Fruit fly (Drosophila melanogaster): ENCODE data around the gene CG15628.
A peak's percentile ranks its signal among the peaks of the same experiment; 100 is the strongest.

The CG15628 gene

dm6 chr2L:4793780-4794523, 27.6 kb upstream of the CG15628 start, which contains the start of gene fipi (continued):
- TF ChIP-seq CG13287 (GFP tag; IDR thresholded peaks at IDR 0.05; ENCODE audit: partially characterized antibody) (no peak), CG17568 (GFP tag; optimal IDR thresholded peaks at IDR 0.05) (peak; percentile 52), CG4617 (GFP tag; optimal IDR thresholded peaks at IDR 0.05; ENCODE audit: borderline replicate concordance) (no peak), CG4328 (GFP tag; optimal IDR thresholded peaks at IDR 0.05) (no peak), CG11247 (GFP tag; IDR thresholded peaks at IDR 0.05) (no peak), CG32767 (GFP tag; IDR thresholded peaks at IDR 0.05) (no peak), unpg (GFP tag; optimal IDR thresholded peaks at IDR 0.05) (peak; percentile 37), CG17328 (GFP tag; IDR thresholded peaks at IDR 0.05) (peak; percentile 33; the same call in 1 of the 2 replicates)

dm6 chr2L:4794524-4794804, 27.1 kb upstream of the CG15628 start, which contains the start of gene CG3294:
Gene CG3294, plus strand, starts transcription at chr2L:4794549.
- TF ChIP-seq z (GFP tag; IDR thresholded peaks at IDR 0.05) (no peak), trh (GFP tag; optimal IDR thresholded peaks at IDR 0.05) (no peak), CG15514 (GFP tag; optimal IDR thresholded peaks at IDR 0.05) (peak; percentile 24), CrebB (tag; optimal IDR thresholded peaks at IDR 0.05) (no peak), sob (GFP tag; IDR thresholded peaks at IDR 0.05) (no peak), gfzf (GFP tag; optimal IDR thresholded peaks at IDR 0.05) (peak; percentile 68), CG30020 (tag; optimal IDR thresholded peaks at IDR 0.05) (peak; percentile 41), CG8478 (optimal IDR thresholded peaks at IDR 0.05) (no peak), BEAF-32 (GFP tag; optimal IDR thresholded peaks at IDR 0.05) (peak; percentile 26), CG6765 (GFP tag; optimal IDR thresholded peaks at IDR 0.05) (no peak), gcm2 (GFP tag; optimal IDR thresholded peaks at IDR 0.05) (no peak), repo (GFP tag; optimal IDR thresholded peaks at IDR 0.05) (no peak), schlank (tag; optimal IDR thresholded peaks at IDR 0.05) (no peak), btn (GFP tag; optimal IDR thresholded peaks at IDR 0.05) (no peak), stwl (tag; optimal IDR thresholded peaks at IDR 0.05) (peak; percentile 77), hth (optimal IDR thresholded peaks at IDR 0.05) (no peak), CG31365 (tag; optimal IDR thresholded peaks at IDR 0.05) (no peak), Abd-B (GFP tag; optimal IDR thresholded peaks at IDR 0.05) (no peak), CG4820 (GFP tag; optimal IDR thresholded peaks at IDR 0.05) (no peak), ind (GFP tag; optimal IDR thresholded peaks at IDR 0.05) (no peak), CG10366 (GFP tag; IDR thresholded peaks at IDR 0.05) (peak; percentile 73), CG10274 (GFP tag; optimal IDR thresholded peaks at IDR 0.05) (no peak), Nf-YC (tag; optimal IDR thresholded peaks at IDR 0.05) (peak; percentile 18), ttk (GFP tag; IDR thresholded peaks at IDR 0.05) (no peak), Scr (GFP tag; IDR thresholded peaks at IDR 0.05; ENCODE audit: partially characterized antibody) (peak; percentile 15; the same call in 1 of the 2 replicates), CG6254 (GFP tag; optimal IDR thresholded peaks at IDR 0.05) (no peak), ssp (GFP tag; IDR thresholded peaks at IDR 0.05) (no peak), bowl (GFP tag; IDR thresholded peaks at IDR 0.05) (no peak), CG8924 (tag; optimal IDR thresholded peaks at IDR 0.05) (no peak), aop (GFP tag; IDR thresholded peaks at IDR 0.05) (no peak), Gsc (GFP tag; IDR thresholded peaks at IDR 0.05) (no peak), CoRest (tag; optimal IDR thresholded peaks at IDR 0.05) (no peak), CG11504 (tag; optimal IDR thresholded peaks at IDR 0.05) (no peak), dimm (GFP tag; IDR thresholded peaks at IDR 0.05) (no peak), zen2 (GFP tag; IDR thresholded peaks at IDR 0.05; ENCODE audit: partially characterized antibody) (no peak), CG13424 (tag; optimal IDR thresholded peaks at IDR 0.05) (no peak), CG7357 (GFP tag; IDR thresholded peaks at IDR 0.05) (no peak), CG5180 (GFP tag; optimal IDR thresholded peaks at IDR 0.05) (no peak), CHES-1-like (GFP tag; optimal IDR thresholded peaks at IDR 0.05) (no peak), CG7928 (GFP tag; optimal IDR thresholded peaks at IDR 0.05) (no peak), CG4424 (GFP tag; optimal IDR thresholded peaks at IDR 0.05) (no peak), Bgb (GFP tag; IDR thresholded peaks at IDR 0.05; ENCODE audit: partially characterized antibody) (no peak)
